Worm (Caenorhabditis elegans) whole organism, L1 larva: ENCODE measurements around the gene srg-64.

Experiments used
- C34B4.2 ChIP-seq: sonication (generic microtip); optimal IDR thresholded peaks from 2 replicates; lab custom pipeline; 2017; ENCODE audit warnings: mild to moderate bottlenecking, missing genetic modification characterization, missing compliant biosample characterization
- F16B12.6 ChIP-seq: fragments of 150-350 bp; optimal IDR thresholded peaks from 2 replicates; lab custom pipeline; 2014; ENCODE audit warnings: missing biosample characterization, missing genetic modification characterization
- Y116A8C.19 ChIP-seq: sonication (generic microtip); optimal IDR thresholded peaks from 2 replicates; lab custom pipeline; 2016; ENCODE audit warnings: missing compliant biosample characterization, missing genetic modification characterization, borderline replicate concordance
- aha-1 ChIP-seq: fragments of 150-350 bp; optimal IDR thresholded peaks from 2 replicates; lab custom pipeline; 2014; ENCODE audit warnings: missing biosample characterization, missing genetic modification characterization
- aly-2 ChIP-seq: fragments of 150-350 bp; optimal IDR thresholded peaks from 2 replicates; lab custom pipeline; 2014; ENCODE audit warnings: missing biosample characterization, missing genetic modification characterization
- ceh-88 ChIP-seq: fragments of 200-800 bp; sonication (Bioruptor generic); IDR thresholded peaks from 2 replicates; pipeline ENCODE4 v1.3.6; 2022; ENCODE audit warnings: missing genetic modification characterization, missing compliant biosample characterization
- ces-1 ChIP-seq: fragments of 150-350 bp; optimal IDR thresholded peaks from 2 replicates; lab custom pipeline; 2014; ENCODE audit warnings: missing biosample characterization, missing genetic modification reagents, missing genetic modification characterization
- dpl-1 ChIP-seq, 3 experiments: fragments of 150-350 bp in 2 of 3; sonication (generic microtip) in 1 of 3; optimal IDR thresholded peaks; 2 replicates each; lab custom pipeline; 2014 to 2017; ENCODE audit warnings: missing biosample characterization in 3 of 3, missing genetic modification characterization in 3 of 3, missing genetic modification reagents in 3 of 3
- dsc-1 ChIP-seq: sonication (generic microtip); optimal IDR thresholded peaks from 2 replicates; lab custom pipeline; 2016; ENCODE audit warnings: mild to moderate bottlenecking, missing genetic modification characterization, missing compliant biosample characterization
- efl-1 ChIP-seq, 4 experiments: fragments of 150-350 bp; optimal IDR thresholded peaks in 3 of 4; peaks in 1 of 4; 1 replicate in 1 of 4; 2 replicates in 3 of 4; lab custom pipeline; 2014; ENCODE audit warnings: missing biosample characterization in 2 of 4, missing genetic modification characterization in 2 of 4, missing genetic modification reagents in 2 of 4
- efl-3 ChIP-seq: fragments of 200-800 bp; sonication (Bioruptor generic); optimal IDR thresholded peaks from 2 replicates; lab custom pipeline; 2018; ENCODE audit warnings: mild to moderate bottlenecking, missing genetic modification characterization, missing compliant biosample characterization
- egl-27 ChIP-seq, 2 experiments: fragments of 150-350 bp in 1 of 2; sonication (generic microtip); optimal IDR thresholded peaks; 3 replicates each; lab custom pipeline; 2017 to 2018; ENCODE audit warnings: missing biosample characterization in 2 of 2, missing genetic modification characterization in 2 of 2, missing genetic modification reagents in 2 of 2
- elt-2 ChIP-seq: sonication (generic microtip); optimal IDR thresholded peaks from 2 replicates; lab custom pipeline; 2016; ENCODE audit warnings: missing genetic modification characterization, mild to moderate bottlenecking, inconsistent platforms, missing compliant biosample characterization, missing genetic modification reagents
- ets-5 ChIP-seq: fragments of 200-800 bp; sonication (Bioruptor generic); IDR thresholded peaks from 2 replicates; pipeline ENCODE4 v1.3.6; 2022; ENCODE audit warnings: missing genetic modification characterization, missing compliant biosample characterization
- fkh-10 ChIP-seq: sonication (generic microtip); optimal IDR thresholded peaks from 2 replicates; lab custom pipeline; 2017; ENCODE audit warnings: missing biosample characterization, missing genetic modification reagents, missing genetic modification characterization
- fkh-4 ChIP-seq: sonication (generic microtip); optimal IDR thresholded peaks from 2 replicates; lab custom pipeline; 2016; ENCODE audit warnings: missing compliant biosample characterization, missing genetic modification characterization, borderline replicate concordance
- grh-1 ChIP-seq: fragments of 200-800 bp; sonication (Bioruptor generic); IDR thresholded peaks from 2 replicates; pipeline ENCODE4 v1.3.6; 2022; ENCODE audit warnings: missing genetic modification reagents, missing genetic modification characterization, missing compliant biosample characterization
- hlh-17 ChIP-seq: fragments of 200-800 bp; sonication (Bioruptor generic); optimal IDR thresholded peaks from 2 replicates; lab custom pipeline; 2018; ENCODE audit warnings: missing genetic modification characterization, mild to moderate bottlenecking, missing compliant biosample characterization, moderate library complexity, borderline replicate concordance
- hpl-2 ChIP-seq: fragments of 150-350 bp; optimal IDR thresholded peaks from 2 replicates; lab custom pipeline; 2014; ENCODE audit warnings: missing biosample characterization, missing genetic modification reagents, missing genetic modification characterization
- isw-1 ChIP-seq: fragments of 200-800 bp; sonication (Bioruptor generic); IDR thresholded peaks from 2 replicates; pipeline ENCODE4 v1.3.6; 2022; ENCODE audit warnings: missing genetic modification characterization, missing compliant biosample characterization
- jun-1 ChIP-seq: fragments of 150-350 bp; optimal IDR thresholded peaks from 2 replicates; lab custom pipeline; 2014; ENCODE audit warnings: missing biosample characterization, missing genetic modification reagents, missing genetic modification characterization
- lin-15B ChIP-seq: fragments of 150-350 bp; sonication (generic microtip); optimal IDR thresholded peaks from 3 replicates; lab custom pipeline; 2014; ENCODE audit warnings: missing biosample characterization, missing genetic modification characterization
- lin-39 ChIP-seq: fragments of 150-350 bp; optimal IDR thresholded peaks from 2 replicates; lab custom pipeline; 2014; ENCODE audit warnings: missing biosample characterization, missing genetic modification reagents, missing genetic modification characterization
- lir-3 ChIP-seq: sonication (generic microtip); optimal IDR thresholded peaks from 2 replicates; lab custom pipeline; 2016; ENCODE audit warnings: mild to moderate bottlenecking, missing genetic modification characterization, moderate library complexity, missing compliant biosample characterization; ENCODE audit not compliant: poor library complexity
- lsy-2 ChIP-seq, 2 experiments: fragments of 150-350 bp; optimal IDR thresholded peaks; 2 replicates each; lab custom pipeline; 2014; ENCODE audit warnings: missing biosample characterization in 2 of 2, missing genetic modification characterization in 2 of 2
- mep-1 ChIP-seq: fragments of 150-350 bp; optimal IDR thresholded peaks from 2 replicates; lab custom pipeline; 2014; ENCODE audit warnings: missing biosample characterization, missing genetic modification characterization
- nhr-11 ChIP-seq: fragments of 150-350 bp; optimal IDR thresholded peaks from 2 replicates; lab custom pipeline; 2014; ENCODE audit warnings: missing biosample characterization, missing genetic modification characterization
- nhr-12 ChIP-seq: sonication (generic microtip); optimal IDR thresholded peaks from 2 replicates; lab custom pipeline; 2017; ENCODE audit warnings: missing biosample characterization, missing genetic modification characterization
- nhr-19 ChIP-seq: fragments of 200-800 bp; sonication (Bioruptor generic); conservative IDR thresholded peaks from 2 replicates; pipeline ENCODE4 v1.3.6; 2022; ENCODE audit warnings: missing genetic modification characterization, missing compliant biosample characterization
- nhr-20 ChIP-seq: sonication (generic microtip); optimal IDR thresholded peaks from 2 replicates; lab custom pipeline; 2016; ENCODE audit warnings: mild to moderate bottlenecking, missing genetic modification characterization, missing compliant biosample characterization
- nhr-71 ChIP-seq: sonication (generic microtip); optimal IDR thresholded peaks from 2 replicates; lab custom pipeline; 2016; ENCODE audit warnings: mild to moderate bottlenecking, missing genetic modification characterization, moderate library complexity, missing compliant biosample characterization
- nhr-77 ChIP-seq: fragments of 150-350 bp; optimal IDR thresholded peaks from 2 replicates; lab custom pipeline; 2014; ENCODE audit warnings: missing biosample characterization, missing genetic modification characterization
- nhr-84 ChIP-seq: sonication (generic microtip); optimal IDR thresholded peaks from 2 replicates; lab custom pipeline; 2017; ENCODE audit warnings: missing biosample characterization, missing genetic modification characterization
- nhr-85 ChIP-seq: sonication (generic microtip); peaks from one replicate; lab custom pipeline; 2016; ENCODE audit warnings: missing genetic modification characterization, inconsistent platforms, missing compliant biosample characterization
- nhr-90 ChIP-seq: sonication (generic microtip); optimal IDR thresholded peaks from 2 replicates; lab custom pipeline; 2016; ENCODE audit warnings: mild to moderate bottlenecking, missing genetic modification characterization, missing compliant biosample characterization; ENCODE audit not compliant: poor library complexity
- pag-3 ChIP-seq: sonication (generic microtip); optimal IDR thresholded peaks from 2 replicates; lab custom pipeline; 2017; ENCODE audit warnings: missing genetic modification characterization, mild to moderate bottlenecking, missing compliant biosample characterization, antibody characterized with exemption, borderline replicate concordance; ENCODE audit not compliant: insufficient read depth
- rnt-1 ChIP-seq: sonication (generic microtip); optimal IDR thresholded peaks from 2 replicates; lab custom pipeline; 2016; ENCODE audit warnings: mild to moderate bottlenecking, missing genetic modification characterization, moderate library complexity, missing compliant biosample characterization
- skn-1 ChIP-seq: fragments of 150-350 bp; optimal IDR thresholded peaks from 2 replicates; lab custom pipeline; 2014; ENCODE audit warnings: missing biosample characterization, missing genetic modification characterization
- snpc-4 ChIP-seq: fragments of 150-350 bp; optimal IDR thresholded peaks from 2 replicates; lab custom pipeline; 2014; ENCODE audit warnings: missing biosample characterization, missing genetic modification characterization
- sox-4 ChIP-seq: sonication (generic microtip); optimal IDR thresholded peaks from 2 replicates; lab custom pipeline; 2016; ENCODE audit warnings: missing genetic modification characterization, missing compliant biosample characterization
- sptf-1 ChIP-seq: fragments of 150-350 bp; optimal IDR thresholded peaks from 2 replicates; lab custom pipeline; 2014; ENCODE audit warnings: missing biosample characterization, missing genetic modification characterization
- sup-37 ChIP-seq: fragments of 200-800 bp; sonication (Bioruptor generic); optimal IDR thresholded peaks from 2 replicates; lab custom pipeline; 2018; ENCODE audit warnings: mild to moderate bottlenecking, missing genetic modification characterization, missing compliant biosample characterization
- swsn-7 ChIP-seq: sonication (generic microtip); optimal IDR thresholded peaks from 2 replicates; lab custom pipeline; 2016; ENCODE audit warnings: missing genetic modification characterization, missing compliant biosample characterization
- unc-130 ChIP-seq: fragments of 150-350 bp; optimal IDR thresholded peaks from 2 replicates; lab custom pipeline; 2017; ENCODE audit warnings: missing biosample characterization, missing genetic modification characterization, inconsistent platforms
- unc-98 ChIP-seq: fragments of 200-800 bp; sonication (Bioruptor generic); IDR thresholded peaks from 2 replicates; pipeline ENCODE4 v1.3.6; 2022; ENCODE audit warnings: missing genetic modification characterization, missing compliant biosample characterization
- vab-15 ChIP-seq: sonication (generic microtip); optimal IDR thresholded peaks from 2 replicates; lab custom pipeline; 2017; ENCODE audit warnings: missing genotype, mild to moderate bottlenecking, missing genetic modification characterization, missing compliant biosample characterization
- xbp-1 ChIP-seq: sonication (generic microtip); optimal IDR thresholded peaks from 2 replicates; lab custom pipeline; 2016; ENCODE audit warnings: missing genetic modification characterization, missing compliant biosample characterization
- zip-4 ChIP-seq: fragments of 200-800 bp; sonication (Bioruptor generic); optimal IDR thresholded peaks from 2 replicates; lab custom pipeline; 2018; ENCODE audit warnings: mild to moderate bottlenecking, missing genetic modification characterization, moderate library complexity, missing compliant biosample characterization
- ztf-11 ChIP-seq, 2 experiments: sonication (generic microtip); optimal IDR thresholded peaks; 2 replicates each; lab custom pipeline; 2016 to 2017; ENCODE audit warnings: missing genetic modification characterization in 2 of 2, missing biosample characterization in 1 of 2, missing compliant biosample characterization in 1 of 2
- ztf-4 ChIP-seq: fragments of 150-350 bp; optimal IDR thresholded peaks from 2 replicates; lab custom pipeline; 2014; ENCODE audit warnings: missing biosample characterization, missing genetic modification characterization

Gene srg-64

DNA sequence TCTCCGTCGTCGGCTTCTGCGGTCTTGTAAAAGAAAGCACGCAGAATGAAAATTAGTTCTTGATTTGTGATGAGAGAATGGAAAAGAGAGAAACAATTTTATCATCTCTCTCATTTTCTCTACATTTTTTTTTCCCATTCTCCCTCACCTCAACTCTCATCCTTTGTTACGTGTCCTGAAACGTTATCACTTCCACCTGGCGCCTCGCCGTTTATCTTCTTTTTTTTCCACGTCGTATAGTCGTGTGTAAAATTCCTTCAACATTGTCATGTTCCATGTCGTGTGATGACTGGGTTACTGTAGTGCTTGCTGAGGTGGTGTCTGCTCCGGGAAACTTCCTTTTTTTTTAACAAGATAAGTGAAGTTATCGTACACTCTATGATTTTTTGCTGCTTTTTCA lies 39.1 kb upstream of the srg-64 start (continued):
- peak; percentile 50 for TF ChIP-seq nhr-20 (tag; lab: Kevin White, UChicago)
- no peak for TF ChIP-seq sup-37 (GFP tag; lab: Kevin White, UChicago)
- TF ChIP-seq sox-4 (tag; lab: Kevin White, UChicago): no peak
- TF ChIP-seq nhr-84 (tag; lab: Kevin White, UChicago): no peak
- no peak for TF ChIP-seq hlh-17
- no peak for TF ChIP-seq nhr-90 (tag; lab: Kevin White, UChicago)
- TF ChIP-seq unc-130: peak; percentile 55
- peak; percentile 12 for TF ChIP-seq hpl-2
- TF ChIP-seq efl-1 (optimal IDR thresholded peaks at IDR 0.05; lab: Kevin White, UChicago): no peak
- peak in 1 of 2 experiments; percentile 65 for TF ChIP-seq efl-1 (GFP tag; optimal IDR thresholded peaks at IDR 0.05 in 1 of 2; lab: Kevin White, UChicago)
- no peak for TF ChIP-seq nhr-85 (tag; lab: Kevin White, UChicago)
- peak; percentile 3 for TF ChIP-seq mep-1
- no peak for TF ChIP-seq Y116A8C.19
- peak; percentile 17 to 89 for TF ChIP-seq lsy-2 (tag; optimal IDR thresholded peaks at IDR 0.05; lab: Kevin White, UChicago)
- TF ChIP-seq aha-1: no peak
- TF ChIP-seq unc-98 (GFP tag; lab: Robert Waterston, UW): no peak
- no peak for TF ChIP-seq lin-39
- TF ChIP-seq jun-1: no peak
- no peak for TF ChIP-seq grh-1 (GFP tag; lab: Robert Waterston, UW)
- TF ChIP-seq ceh-88: no peak
- TF ChIP-seq nhr-12 (tag; lab: Kevin White, UChicago): no peak
- peak; percentile 58 for TF ChIP-seq nhr-71 (tag; lab: Kevin White, UChicago)
- no peak for TF ChIP-seq dsc-1 (tag; lab: Kevin White, UChicago)
- no peak for TF ChIP-seq isw-1
- TF ChIP-seq lir-3 (tag; lab: Kevin White, UChicago): no peak
- no peak for TF ChIP-seq efl-3 (GFP tag; lab: Kevin White, UChicago)
- no peak for TF ChIP-seq snpc-4 (tag; lab: Kevin White, UChicago)
- TF ChIP-seq pag-3 (tag; lab: Kevin White, UChicago): no peak
- no peak for TF ChIP-seq fkh-4 (tag; lab: Kevin White, UChicago)
- TF ChIP-seq ztf-11 (tag; optimal IDR thresholded peaks at IDR 0.05; lab: Kevin White, UChicago): no peak
- TF ChIP-seq lin-15B (tag; lab: Kevin White, UChicago): no peak
- no peak for TF ChIP-seq aly-2
- TF ChIP-seq dpl-1 (GFP tag; optimal IDR thresholded peaks at IDR 0.05; lab: Kevin White, UChicago): no peak
- TF ChIP-seq ces-1 (GFP tag; lab: Kevin White, UChicago): no peak
- TF ChIP-seq F16B12.6 (tag; lab: Kevin White, UChicago): no peak
- no peak for TF ChIP-seq egl-27 (tag; optimal IDR thresholded peaks at IDR 0.05; lab: Kevin White, UChicago)
- TF ChIP-seq vab-15 (tag; lab: Kevin White, UChicago): no peak
- no peak for TF ChIP-seq nhr-77
- TF ChIP-seq skn-1 (tag; lab: Kevin White, UChicago): peak; percentile 0
- TF ChIP-seq ztf-4: no peak
- TF ChIP-seq sptf-1 (tag; lab: Kevin White, UChicago): no peak
- TF ChIP-seq C34B4.2 (tag; lab: Kevin White, UChicago): no peak
- TF ChIP-seq nhr-19 (GFP tag; lab: Robert Waterston, UW): peak; percentile 7; the same call in 1 of the 2 replicates
- peak; percentile 45 for TF ChIP-seq rnt-1
- no peak for TF ChIP-seq nhr-11
- no peak for TF ChIP-seq zip-4 (GFP tag; lab: Kevin White, UChicago)
- peak; percentile 6 for TF ChIP-seq xbp-1 (tag; lab: Kevin White, UChicago)
- TF ChIP-seq fkh-10: no peak
- no peak for TF ChIP-seq swsn-7 (tag; lab: Kevin White, UChicago)
- no peak for TF ChIP-seq ets-5 (GFP tag; lab: Robert Waterston, UW)
- peak; percentile 80 for TF ChIP-seq elt-2 (tag; lab: Kevin White, UChicago)
- TF ChIP-seq, all 84 proteins: peak for 19
